Fruit fly (Drosophila melanogaster) whole organism, embryonic: ENCODE data around the gene CG9498.

Experiments
- ATbp ChIP-seq: fragments of 200-800 bp; sonication (Bioruptor generic); optimal IDR thresholded peaks from 2 replicates; lab custom pipeline; 2017; ENCODE audit warnings: missing biosample characterization, mild to moderate bottlenecking, missing genetic modification characterization, missing genetic modification reagents
- Abd-B ChIP-seq: fragments of 200-800 bp; sonication (Bioruptor generic); optimal IDR thresholded peaks from 2 replicates; lab custom pipeline; 2018; ENCODE audit warnings: missing biosample characterization, mild to moderate bottlenecking, missing genetic modification characterization, moderate library complexity
- Asciz ChIP-seq: fragments of 200-800 bp; sonication (Bioruptor generic); optimal IDR thresholded peaks from 2 replicates; lab custom pipeline; 2017; ENCODE audit warnings: missing biosample characterization, mild to moderate bottlenecking, missing genetic modification characterization, missing genetic modification reagents
- Atf3 ChIP-seq: fragments of 200-800 bp; sonication (Bioruptor generic); optimal IDR thresholded peaks from 3 replicates; lab custom pipeline; 2016; ENCODE audit warnings: missing biosample characterization, missing genetic modification characterization
- CG10274 ChIP-seq: fragments of 200-800 bp; sonication (Bioruptor generic); optimal IDR thresholded peaks from 3 replicates; lab custom pipeline; 2017; ENCODE audit warnings: missing biosample characterization, mild to moderate bottlenecking, missing genetic modification characterization
- CG11398 ChIP-seq: fragments of 200-800 bp; sonication (Bioruptor generic); optimal IDR thresholded peaks from 2 replicates; lab custom pipeline; 2016; ENCODE audit warnings: missing biosample characterization, missing genetic modification characterization
- CG11504 ChIP-seq: fragments of 200-800 bp; sonication (Bioruptor generic); optimal IDR thresholded peaks from 3 replicates; lab custom pipeline; 2019; ENCODE audit warnings: missing biosample characterization, mild to moderate bottlenecking, missing genetic modification characterization, moderate library complexity
- CG12659 ChIP-seq: fragments of 200-800 bp; sonication (Bioruptor generic); optimal IDR thresholded peaks from 3 replicates; lab custom pipeline; 2017; ENCODE audit warnings: mild to moderate bottlenecking, missing biosample characterization, missing genetic modification reagents, missing genetic modification characterization
- CG14441 ChIP-seq: fragments of 200-800 bp; sonication (Bioruptor generic); IDR thresholded peaks from 2 replicates; pipeline ENCODE4 v1.3.6; 2022; ENCODE audit warnings: missing biosample characterization, missing genetic modification characterization
- CG15269 ChIP-seq: fragments of 200-800 bp; sonication (Bioruptor generic); optimal IDR thresholded peaks from 2 replicates; lab custom pipeline; 2018; ENCODE audit warnings: missing biosample characterization, mild to moderate bottlenecking, missing genetic modification characterization, moderate library complexity
- CG1647 ChIP-seq: fragments of 200-800 bp; sonication (Bioruptor generic); optimal IDR thresholded peaks from 3 replicates; lab custom pipeline; 2016; ENCODE audit warnings: missing biosample characterization, missing genetic modification characterization
- CG17359 ChIP-seq: fragments of 200-800 bp; sonication (Bioruptor generic); optimal IDR thresholded peaks from 3 replicates; lab custom pipeline; 2018; ENCODE audit warnings: missing biosample characterization, mild to moderate bottlenecking, missing genetic modification characterization, moderate library complexity
- CG31224 ChIP-seq: fragments of 200-800 bp; sonication (Bioruptor generic); IDR thresholded peaks from 2 replicates; pipeline ENCODE4 v1.3.6; 2022; ENCODE audit warnings: missing biosample characterization, missing genetic modification characterization
- CG32532 ChIP-seq: fragments of 200-800 bp; sonication (Bioruptor generic); IDR thresholded peaks from 2 replicates; pipeline ENCODE4 v1.3.6; 2022; ENCODE audit warnings: missing biosample characterization, missing genetic modification characterization
- CG32772 ChIP-seq: fragments of 200-800 bp; sonication (Bioruptor generic); IDR thresholded peaks from 2 replicates; pipeline ENCODE4 v1.3.6; 2022; ENCODE audit warnings: missing biosample characterization, missing genetic modification characterization
- CG4404 ChIP-seq: fragments of 200-800 bp; sonication (Bioruptor generic); IDR thresholded peaks from 2 replicates; pipeline ENCODE4 v1.3.6; 2022; ENCODE audit warnings: missing biosample characterization, missing genetic modification characterization
- CG4730 ChIP-seq: fragments of 200-800 bp; sonication (Bioruptor generic); IDR thresholded peaks from 2 replicates; pipeline ENCODE4 v1.3.6; 2022; ENCODE audit warnings: missing biosample characterization, missing genetic modification characterization
- CG5245 ChIP-seq: fragments of 200-800 bp; sonication (Bioruptor generic); optimal IDR thresholded peaks from 3 replicates; lab custom pipeline; 2016; ENCODE audit warnings: missing biosample characterization, missing genetic modification characterization
- CG6683 ChIP-seq: fragments of 200-800 bp; sonication (Bioruptor generic); optimal IDR thresholded peaks from 2 replicates; lab custom pipeline; 2017; ENCODE audit warnings: missing biosample characterization, mild to moderate bottlenecking, missing genetic modification characterization, missing genetic modification reagents
- CG9609 ChIP-seq: fragments of 200-800 bp; sonication (Bioruptor generic); optimal IDR thresholded peaks from 3 replicates; lab custom pipeline; 2016; ENCODE audit warnings: missing biosample characterization, missing genetic modification characterization
- CG9817 ChIP-seq: fragments of 200-800 bp; sonication (Bioruptor generic); optimal IDR thresholded peaks from 2 replicates; lab custom pipeline; 2018; ENCODE audit warnings: missing biosample characterization, mild to moderate bottlenecking, missing genetic modification characterization, moderate library complexity
- Chrac-16 ChIP-seq: fragments of 200-800 bp; sonication (Bioruptor generic); optimal IDR thresholded peaks from 3 replicates; lab custom pipeline; 2016; ENCODE audit warnings: missing biosample characterization, missing genetic modification characterization
- CrebB ChIP-seq: fragments of 200-800 bp; sonication (Bioruptor generic); optimal IDR thresholded peaks from 3 replicates; lab custom pipeline; 2018; ENCODE audit warnings: missing biosample characterization, mild to moderate bottlenecking, missing genetic modification characterization
- Hr39 ChIP-seq: fragments of >200 bp; optimal IDR thresholded peaks from 2 replicates; lab custom pipeline; 2017
- Kr ChIP-seq: fragments of 200-800 bp; sonication (Bioruptor generic); optimal IDR thresholded peaks from 2 replicates; lab custom pipeline; 2017; ENCODE audit warnings: missing biosample characterization, mild to moderate bottlenecking, missing genetic modification characterization
- NFAT ChIP-seq: fragments of 200-800 bp; sonication (Bioruptor generic); IDR thresholded peaks from 2 replicates; pipeline ENCODE4 v1.3.6; 2022; ENCODE audit warnings: missing biosample characterization, missing genetic modification characterization
- Six4 ChIP-seq: fragments of 200-800 bp; sonication (Bioruptor generic); optimal IDR thresholded peaks from 2 replicates; lab custom pipeline; 2016; ENCODE audit warnings: missing biosample characterization, missing genetic modification characterization
- Sry-β ChIP-seq: fragments of 200-800 bp; sonication (Bioruptor generic); optimal IDR thresholded peaks from 2 replicates; lab custom pipeline; 2018; ENCODE audit warnings: missing biosample characterization, mild to moderate bottlenecking, missing genetic modification characterization, moderate library complexity
- Sry-δ ChIP-seq: fragments of 200-800 bp; sonication (Bioruptor generic); optimal IDR thresholded peaks from 2 replicates; lab custom pipeline; 2016; ENCODE audit warnings: missing biosample characterization, missing genetic modification characterization
- btn ChIP-seq: fragments of 200-800 bp; sonication (Bioruptor generic); optimal IDR thresholded peaks from 2 replicates; lab custom pipeline; 2016; ENCODE audit warnings: missing biosample characterization, missing genetic modification characterization
- caup ChIP-seq: fragments of 200-800 bp; sonication (Bioruptor generic); optimal IDR thresholded peaks from 3 replicates; lab custom pipeline; 2017; ENCODE audit warnings: missing biosample characterization, mild to moderate bottlenecking, missing genetic modification characterization, moderate library complexity; ENCODE audit not compliant: severe bottlenecking
- dati ChIP-seq: fragments of 200-800 bp; sonication (Bioruptor generic); IDR thresholded peaks from 2 replicates; pipeline ENCODE4 v1.3.6; 2022; ENCODE audit warnings: missing biosample characterization, missing genetic modification characterization
- dmrt99B ChIP-seq: fragments of 200-800 bp; sonication (Bioruptor generic); optimal IDR thresholded peaks from 2 replicates; lab custom pipeline; 2018; ENCODE audit warnings: missing biosample characterization, mild to moderate bottlenecking, missing genetic modification characterization, moderate library complexity
- esg ChIP-seq: fragments of 200-800 bp; sonication (Bioruptor generic); conservative IDR thresholded peaks from 2 replicates; pipeline ENCODE4 v1.3.6; 2022; ENCODE audit warnings: missing biosample characterization, missing genetic modification characterization
- eve ChIP-seq, 2 experiments: fragments of >200 bp; optimal IDR thresholded peaks; 2 replicates each; lab custom pipeline; 2017; ENCODE audit warnings: missing biosample characterization in 2 of 2, missing genetic modification characterization in 2 of 2
- fd96Cb ChIP-seq: fragments of 200-800 bp; sonication (Bioruptor generic); optimal IDR thresholded peaks from 2 replicates; lab custom pipeline; 2018; ENCODE audit warnings: missing biosample characterization, mild to moderate bottlenecking, missing genetic modification characterization, moderate library complexity
- fru ChIP-seq: fragments of >200 bp; optimal IDR thresholded peaks from 2 replicates; lab custom pipeline; 2017
- grn ChIP-seq: fragments of 200-800 bp; sonication (Bioruptor generic); optimal IDR thresholded peaks from 3 replicates; lab custom pipeline; 2017; ENCODE audit warnings: missing biosample characterization, missing genetic modification characterization
- kay ChIP-seq: fragments of 200-800 bp; sonication (Bioruptor generic); optimal IDR thresholded peaks from 2 replicates; lab custom pipeline; 2016; ENCODE audit warnings: missing biosample characterization, missing genetic modification characterization
- knrl ChIP-seq: fragments of 200-800 bp; sonication (Bioruptor generic); IDR thresholded peaks from 3 replicates; pipeline ENCODE4 v1.3.6; 2022; ENCODE audit warnings: missing biosample characterization, missing genetic modification characterization; ENCODE audit not compliant: partially characterized antibody
- lbe ChIP-seq: fragments of 200-800 bp; sonication (Bioruptor generic); optimal IDR thresholded peaks from 2 replicates; lab custom pipeline; 2016; ENCODE audit warnings: missing biosample characterization, mild to moderate bottlenecking, missing genetic modification characterization
- nau ChIP-seq: fragments of 200-800 bp; sonication (Bioruptor generic); optimal IDR thresholded peaks from 3 replicates; lab custom pipeline; 2017; ENCODE audit warnings: missing biosample characterization, mild to moderate bottlenecking, missing genetic modification characterization, missing genetic modification reagents
- p53 ChIP-seq: fragments of 200-800 bp; sonication (Bioruptor generic); optimal IDR thresholded peaks from 2 replicates; lab custom pipeline; 2016; ENCODE audit warnings: missing biosample characterization, missing genetic modification characterization
- peb ChIP-seq: fragments of 200-800 bp; sonication (Bioruptor generic); IDR thresholded peaks from 2 replicates; pipeline ENCODE4 v1.3.6; 2022; ENCODE audit warnings: missing biosample characterization, missing genetic modification characterization
- pita ChIP-seq: fragments of 200-800 bp; sonication (Bioruptor generic); optimal IDR thresholded peaks from 2 replicates; lab custom pipeline; 2017; ENCODE audit warnings: missing biosample characterization, mild to moderate bottlenecking, missing genetic modification characterization
- sqz ChIP-seq: fragments of 200-800 bp; sonication (Bioruptor generic); optimal IDR thresholded peaks from 3 replicates; lab custom pipeline; 2018; ENCODE audit warnings: missing biosample characterization, mild to moderate bottlenecking, missing genetic modification characterization
- stc ChIP-seq: fragments of 200-800 bp; sonication (Bioruptor generic); IDR thresholded peaks from 2 replicates; pipeline ENCODE4 v1.3.6; 2022; ENCODE audit warnings: missing biosample characterization, missing genetic modification characterization
- tll ChIP-seq, 2 experiments: fragments of 200-800 bp in 1 of 2; fragments of >200 bp in 1 of 2; sonication (Bioruptor generic) in 1 of 2; optimal IDR thresholded peaks; 2 replicates each; lab custom pipeline; 2017 to 2019; ENCODE audit warnings: missing biosample characterization in 2 of 2, missing genetic modification characterization in 2 of 2, mild to moderate bottlenecking in 1 of 2, moderate library complexity in 1 of 2
- toy ChIP-seq: fragments of 200-800 bp; sonication (Bioruptor generic); IDR thresholded peaks from 2 replicates; pipeline ENCODE4 v1.3.6; 2022; ENCODE audit warnings: missing biosample characterization, missing genetic modification characterization
- twi ChIP-seq: fragments of 200-800 bp; optimal IDR thresholded peaks from 2 replicates; lab custom pipeline; 2019; ENCODE audit warnings: missing biosample characterization, mild to moderate bottlenecking, missing genetic modification characterization, moderate library complexity
- vnd ChIP-seq: fragments of 200-800 bp; sonication (Bioruptor generic); IDR thresholded peaks from 3 replicates; pipeline ENCODE4 v1.3.6; 2022; ENCODE audit warnings: missing biosample characterization, missing genetic modification characterization; ENCODE audit not compliant: partially characterized antibody

The CG9498 gene

dm6 chr2L:6351809-6352182 lies 962 bp upstream of the CG9498 start (continued):
- TF ChIP-seq twi (peak; percentile 63), Asciz (GFP tag; lab: Kevin White, UChicago) (peak; percentile 45), CG1647 (GFP tag; lab: Kevin White, UChicago) (peak; percentile 69), pita (GFP tag; lab: Kevin White, UChicago) (no peak), dati (GFP tag; lab: Robert Waterston, UW) (0 out of 2 replicates have a peak, but pooled peaks have one; percentile 25), CG9817 (tag; lab: Kevin White, UChicago) (peak; percentile 94), CG17359 (tag; lab: Kevin White, UChicago) (peak; percentile 84), btn (GFP tag; lab: Kevin White, UChicago) (peak; percentile 15), Atf3 (GFP tag; lab: Kevin White, UChicago) (peak; percentile 56), CG15269 (tag; lab: Kevin White, UChicago) (peak; percentile 91), CG14441 (GFP tag; lab: Robert Waterston, UW) (peak; percentile 88), vnd (GFP tag; lab: Robert Waterston, UW) (no peak), CG32532 (GFP tag; lab: Robert Waterston, UW) (peak; percentile 87), esg (GFP tag; lab: Robert Waterston, UW) (peak; percentile 90), CG10274 (peak; percentile 64), CG32772 (peak; percentile 81), Hr39 (lab: Kevin White, UChicago) (no peak), CrebB (tag; lab: Kevin White, UChicago) (peak; percentile 73), Abd-B (peak; percentile 93), caup (GFP tag; lab: Kevin White, UChicago) (peak; percentile 84), stc (peak; percentile 77), NFAT (GFP tag; lab: Robert Waterston, UW) (peak; percentile 65), toy (GFP tag; lab: Robert Waterston, UW) (peak; percentile 82), CG4404 (GFP tag; lab: Robert Waterston, UW) (peak; percentile 86), Kr (GFP tag; lab: Kevin White, UChicago) (no peak), knrl (GFP tag; lab: Robert Waterston, UW) (peak; percentile 47; the same call in 1 of the 3 replicates), Six4 (GFP tag; lab: Kevin White, UChicago) (peak; percentile 53), CG12659 (GFP tag; lab: Kevin White, UChicago) (peak; percentile 87), fru (lab: Kevin White, UChicago) (no peak), lbe (GFP tag; lab: Kevin White, UChicago) (no peak), CG31224 (GFP tag; lab: Robert Waterston, UW) (peak; percentile 84), dmrt99B (tag; lab: Kevin White, UChicago) (peak; percentile 92), CG5245 (GFP tag; lab: Kevin White, UChicago) (peak; percentile 67), nau (peak; percentile 65), Sry-δ (GFP tag; lab: Kevin White, UChicago) (peak; percentile 34), Sry-β (GFP tag; lab: Kevin White, UChicago) (no peak), Chrac-16 (GFP tag; lab: Kevin White, UChicago) (peak; percentile 77), peb (GFP tag; lab: Robert Waterston, UW) (peak; percentile 83), p53 (peak; percentile 38), grn (GFP tag; lab: Kevin White, UChicago) (peak; percentile 89), tll (GFP tag; optimal IDR thresholded peaks at IDR 0.05; lab: Kevin White, UChicago) (no peak), CG9609 (GFP tag; lab: Kevin White, UChicago) (peak; percentile 51), CG11504 (tag; lab: Kevin White, UChicago) (peak; percentile 91), sqz (GFP tag; lab: Kevin White, UChicago) (peak; percentile 45), kay (GFP tag; lab: Kevin White, UChicago) (peak; percentile 75), fd96Cb (tag; lab: Kevin White, UChicago) (peak; percentile 87), CG11398 (GFP tag; lab: Kevin White, UChicago) (no peak), CG4730 (GFP tag; lab: Robert Waterston, UW) (peak; percentile 74), ATbp (peak; percentile 56), CG6683 (GFP tag; lab: Kevin White, UChicago) (peak; percentile 54), eve (GFP tag; optimal IDR thresholded peaks at IDR 0.05; lab: Kevin White, UChicago) (no peak)
